Worm (Caenorhabditis elegans) whole organism, young adult: ENCODE results near the gene R04F11.5.

Experiments used
- rec-8 ChIP-seq, 2 experiments: sonication (generic microtip); optimal IDR thresholded peaks; 2 replicates each; lab custom pipeline; 2016; ENCODE audit warnings: mild to moderate bottlenecking in 2 of 2, missing genetic modification characterization in 2 of 2, missing genetic modification reagents in 2 of 2, missing genotype in 2 of 2, missing biosample characterization in 1 of 2, missing compliant biosample characterization in 1 of 2, moderate library complexity in 1 of 2
- unc-62 ChIP-seq: fragments of 150-350 bp; optimal IDR thresholded peaks from 2 replicates; lab custom pipeline; 2014; ENCODE audit warnings: missing biosample characterization, missing genetic modification reagents, missing genetic modification characterization

DNA sequence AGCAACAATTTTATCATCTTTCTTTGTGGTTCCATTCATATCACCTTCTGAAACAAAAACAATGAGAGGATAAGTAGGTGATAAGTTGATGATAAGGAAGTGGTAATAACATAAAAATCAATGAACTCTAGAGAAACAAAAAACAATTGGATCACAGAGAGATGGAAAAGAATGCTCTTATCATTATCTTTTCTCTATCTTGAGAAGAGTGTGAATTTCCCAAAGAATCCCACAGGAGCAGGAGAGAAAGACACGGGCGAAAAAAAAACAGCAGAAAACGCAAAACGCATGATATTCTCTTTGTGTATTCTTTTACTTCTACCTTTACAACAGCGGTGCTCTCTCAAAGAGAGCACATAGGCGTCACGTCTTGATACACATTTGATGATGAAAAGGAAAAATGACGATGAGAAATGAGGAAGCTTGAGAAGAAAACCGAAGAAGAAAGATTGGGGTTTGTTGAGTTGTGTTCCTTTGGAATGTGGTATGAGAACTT, 48.5 kb downstream of the R04F11.5 start, which contains the start of gene twk-24:
- TF ChIP-seq unc-62 (no peak), rec-8 (tag; optimal IDR thresholded peaks at IDR 0.05; lab: Kevin White, UChicago) (no peak)
